Fruit fly (Drosophila melanogaster) S2 (cell line): Measurements from ENCODE around the gene CG5934.
A peak's percentile ranks its signal among the peaks of the same experiment; 100 is the strongest.

Experiments
- CG8478 ChIP-seq: fragments of >200 bp; optimal IDR thresholded peaks from 2 replicates; lab custom pipeline; 2018
- CTCF ChIP-seq, 2 experiments: fragments of >200 bp; optimal IDR thresholded peaks; 2 replicates each; lab custom pipeline; 2018

DNA sequence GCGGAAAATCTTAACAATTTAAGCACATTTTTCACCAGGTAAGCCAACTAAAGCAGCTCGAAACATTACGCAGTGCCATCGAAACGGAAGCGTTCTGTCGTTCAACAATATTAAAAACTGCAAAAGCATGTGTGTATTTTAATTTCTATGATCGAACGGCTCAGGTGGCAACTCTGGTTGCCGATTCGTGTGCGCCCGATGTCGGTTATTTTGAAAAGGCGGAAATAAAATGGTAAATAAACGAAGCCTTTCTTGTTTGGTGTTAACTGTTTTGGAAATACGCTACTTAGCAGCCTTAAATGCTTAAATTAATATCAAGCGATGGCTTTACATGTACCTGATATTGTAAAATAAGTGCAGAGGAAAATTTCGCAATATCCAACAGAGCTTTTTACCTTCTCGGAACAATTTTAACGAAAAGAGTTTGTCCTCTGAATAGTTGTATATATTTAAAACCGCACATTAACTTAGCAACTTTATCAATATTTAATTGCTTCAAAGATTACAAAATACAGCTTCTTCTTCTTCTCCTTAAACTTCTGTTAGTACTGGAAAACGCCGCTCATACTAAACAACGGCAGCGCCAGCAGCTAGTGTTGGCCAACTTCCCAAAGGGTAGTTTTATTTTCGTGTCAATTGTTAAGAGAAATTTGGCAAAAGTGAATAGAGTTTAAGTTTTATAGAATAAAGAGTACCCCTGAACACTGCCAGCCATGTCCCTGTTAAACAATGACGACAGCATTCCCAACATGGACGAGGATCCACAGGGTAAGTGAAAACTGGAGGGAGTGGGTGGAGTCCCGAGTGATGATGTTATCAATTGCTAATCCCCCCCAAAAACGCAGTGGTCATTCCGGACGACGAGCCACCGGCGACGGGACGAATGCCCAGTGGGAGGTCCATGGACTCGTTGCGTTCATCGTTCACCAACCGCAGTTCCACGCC, at the start of gene CG5934:
- no peak for TF ChIP-seq CG8478
- TF ChIP-seq CTCF (optimal IDR thresholded peaks at IDR 0.05; lab: Kevin White, UChicago): peak in 1 of 2 experiments; percentile 3
